Worm (Caenorhabditis elegans): ENCODE measurements around the gene hex-5.

- no peak for TF ChIP-seq egl-27 (tag; optimal IDR thresholded peaks at IDR 0.05)
- no peak for TF ChIP-seq unc-39 (tag; optimal IDR thresholded peaks at IDR 0.05)
- no peak for TF ChIP-seq ceh-16 (tag; optimal IDR thresholded peaks at IDR 0.05)
- no peak for TF ChIP-seq nhr-10 (tag; optimal IDR thresholded peaks at IDR 0.05)
- no peak for TF ChIP-seq nhr-25 (tag; optimal IDR thresholded peaks at IDR 0.05)
- no peak for TF ChIP-seq zag-1 (tag; optimal IDR thresholded peaks at IDR 0.05)
- no peak for TF ChIP-seq fos-1 (tag; optimal IDR thresholded peaks at IDR 0.05)
These were observed 23.9 kb downstream of the hex-5 start, which contains the start of gene flp-8 for ce11 chrX:14881119-14881518.
